Worm (Caenorhabditis elegans) whole organism, L4 larva: ENCODE results near the gene K07F5.16.

Experiments
- aly-2 ChIP-seq: sonication (generic microtip); optimal IDR thresholded peaks from 2 replicates; lab custom pipeline; 2018; ENCODE audit warnings: missing biosample characterization, missing genetic modification characterization
- ceh-82 ChIP-seq: sonication (generic microtip); optimal IDR thresholded peaks from 2 replicates; lab custom pipeline; 2017; ENCODE audit warnings: missing biosample characterization, missing genetic modification characterization
- cey-2 ChIP-seq: sonication (generic microtip); optimal IDR thresholded peaks from 3 replicates; lab custom pipeline; 2017; ENCODE audit warnings: missing genetic modification characterization, mild to moderate bottlenecking, missing compliant biosample characterization, antibody characterized with exemption, borderline replicate concordance; ENCODE audit not compliant: insufficient read depth
- daf-19 ChIP-seq: fragments of 200-800 bp; sonication (Bioruptor generic); conservative IDR thresholded peaks from 2 replicates; pipeline ENCODE4 v1.3.6; 2022; ENCODE audit warnings: missing genetic modification characterization, missing compliant biosample characterization
- hif-1 ChIP-seq, 2 experiments: sonication (generic microtip); optimal IDR thresholded peaks; 2 replicates each; lab custom pipeline; 2016 to 2017; ENCODE audit warnings: missing compliant biosample characterization in 2 of 2, missing genetic modification characterization in 2 of 2, missing genetic modification reagents in 2 of 2, missing genotype in 2 of 2, mild to moderate bottlenecking in 1 of 2
- lin-13 ChIP-seq: fragments of 150-350 bp; optimal IDR thresholded peaks from 2 replicates; lab custom pipeline; 2014; ENCODE audit warnings: missing biosample characterization, missing genetic modification reagents, missing genetic modification characterization
- mdl-1 ChIP-seq, 2 experiments: fragments of 150-350 bp in 1 of 2; sonication (generic microtip) in 1 of 2; optimal IDR thresholded peaks; 2 replicates each; lab custom pipeline; 2014 to 2017; ENCODE audit warnings: missing biosample characterization in 2 of 2, missing genetic modification characterization in 2 of 2
- nhr-11 ChIP-seq: fragments of 150-350 bp; optimal IDR thresholded peaks from 2 replicates; lab custom pipeline; 2014; ENCODE audit warnings: missing biosample characterization, missing genetic modification characterization
- nhr-42 ChIP-seq: fragments of 200-800 bp; sonication (Bioruptor generic); IDR thresholded peaks from 2 replicates; pipeline ENCODE4 v1.3.6; 2022; ENCODE audit warnings: missing genetic modification characterization, missing compliant biosample characterization
- pha-4 ChIP-seq, 2 experiments: fragments of 150-350 bp in 1 of 2; fragments of 200-800 bp in 1 of 2; sonication (Bioruptor generic) in 1 of 2; IDR thresholded peaks in 1 of 2; optimal IDR thresholded peaks in 1 of 2; 2 replicates each; pipeline versions ENCODE4 v1.3.6 to Lab custom; 2014 to 2022; ENCODE audit warnings: missing genetic modification characterization in 2 of 2, missing genetic modification reagents in 2 of 2, missing biosample characterization in 1 of 2, missing compliant biosample characterization in 1 of 2
- pqm-1 ChIP-seq: sonication (generic microtip); optimal IDR thresholded peaks from 2 replicates; lab custom pipeline; 2017; ENCODE audit warnings: missing biosample characterization, missing genetic modification characterization
- snpc-4 ChIP-seq: fragments of 150-350 bp; optimal IDR thresholded peaks from 2 replicates; lab custom pipeline; 2014; ENCODE audit warnings: missing biosample characterization, missing genetic modification characterization
- unc-39 ChIP-seq: sonication (generic microtip); optimal IDR thresholded peaks from 2 replicates; lab custom pipeline; 2017; ENCODE audit warnings: missing biosample characterization, missing genetic modification characterization

ce11 chrIV:9869344-9869743 is 5.4 kb downstream of the K07F5.16 start:
- no peak for TF ChIP-seq nhr-11 (tag; lab: Kevin White, UChicago)
- no peak for TF ChIP-seq pqm-1 (tag; lab: Kevin White, UChicago)
- TF ChIP-seq snpc-4 (tag; lab: Kevin White, UChicago), result no peak
- no peak for TF ChIP-seq pha-4 (GFP tag; IDR thresholded peaks at IDR 0.05; lab: Robert Waterston, UW)
- TF ChIP-seq pha-4 (tag; optimal IDR thresholded peaks at IDR 0.05; lab: Kevin White, UChicago), result no peak
- TF ChIP-seq ceh-82 (tag; lab: Kevin White, UChicago), result no peak
- no peak for TF ChIP-seq mdl-1 (tag; optimal IDR thresholded peaks at IDR 0.05; lab: Kevin White, UChicago)
- TF ChIP-seq daf-19 (GFP tag; lab: Robert Waterston, UW), result no peak
- no peak for TF ChIP-seq nhr-42 (GFP tag; lab: Robert Waterston, UW)
- TF ChIP-seq unc-39 (tag; lab: Kevin White, UChicago), result no peak
- TF ChIP-seq lin-13 (GFP tag; lab: Kevin White, UChicago), result no peak
- no peak for TF ChIP-seq hif-1 (tag; optimal IDR thresholded peaks at IDR 0.05; lab: Kevin White, UChicago)
- no peak for TF ChIP-seq cey-2
- no peak for TF ChIP-seq aly-2
